Worm (Caenorhabditis elegans): Measurements from ENCODE around the gene glc-1.

Gene glc-1

ce11 chrV:16244078-16244477 is 24.6 kb downstream of the glc-1 start, which contains the start of gene srh-104:
Gene srh-104 (minus strand): TSS chrV:16244178.
- no peak for TF ChIP-seq ets-5 (GFP tag; IDR thresholded peaks at IDR 0.05)
- TF ChIP-seq aha-1 (tag; optimal IDR thresholded peaks at IDR 0.05) = no peak
- TF ChIP-seq dsc-1 (tag; optimal IDR thresholded peaks at IDR 0.05) = no peak
- TF ChIP-seq F16B12.6 (tag; optimal IDR thresholded peaks at IDR 0.05) = no peak
- no peak for TF ChIP-seq nhr-85 (tag)
- TF ChIP-seq ama-1 (optimal IDR thresholded peaks at IDR 0.05) = no peak
- no peak for TF ChIP-seq alr-1 (tag; optimal IDR thresholded peaks at IDR 0.05; ENCODE audit: borderline replicate concordance)
- no peak for TF ChIP-seq pax-3 (tag; optimal IDR thresholded peaks at IDR 0.05)
- no peak for TF ChIP-seq nhr-84 (tag; optimal IDR thresholded peaks at IDR 0.05)
- no peak for TF ChIP-seq tbx-2 (tag; optimal IDR thresholded peaks at IDR 0.05)
- no peak for TF ChIP-seq unc-98 (GFP tag; IDR thresholded peaks at IDR 0.05)
- no peak for TF ChIP-seq sup-37 (GFP tag; optimal IDR thresholded peaks at IDR 0.05)
- no peak for TF ChIP-seq fos-1 (tag; optimal IDR thresholded peaks at IDR 0.05)
- no peak for TF ChIP-seq xbp-1 (tag; optimal IDR thresholded peaks at IDR 0.05)

- TF ChIP-seq alr-1 (tag; optimal IDR thresholded peaks at IDR 0.05; ENCODE audit: borderline replicate concordance) = no peak
- no peak for TF ChIP-seq mep-1 (tag; optimal IDR thresholded peaks at IDR 0.05)
Observed at ce11 chrV:16246579-16246978, 27.1 kb downstream of the glc-1 start, which contains the start of gene srh-95. Gene srh-95 (plus strand): TSS chrV:16246879.

ce11 chrV:16249105-16249504 is 29.7 kb downstream of the glc-1 start:
- TF ChIP-seq mef-2 (tag; optimal IDR thresholded peaks at IDR 0.05) (no peak), unc-30 (tag; optimal IDR thresholded peaks at IDR 0.05) (no peak), dpl-1 (GFP tag; optimal IDR thresholded peaks at IDR 0.05) (no peak), blmp-1 (tag; optimal IDR thresholded peaks at IDR 0.05) (no peak), swsn-7 (tag; optimal IDR thresholded peaks at IDR 0.05) (no peak), nhr-20 (tag; optimal IDR thresholded peaks at IDR 0.05) (no peak)

- TF ChIP-seq snpc-4 (tag; optimal IDR thresholded peaks at IDR 0.05) (no peak), nhr-20 (tag; optimal IDR thresholded peaks at IDR 0.05) (no peak), C04F5.9 (tag; optimal IDR thresholded peaks at IDR 0.05) (no peak), lin-13 (GFP tag; optimal IDR thresholded peaks at IDR 0.05) (no peak), rnt-1 (tag; optimal IDR thresholded peaks at IDR 0.05) (no peak)
Observed at ce11 chrV:16253687-16254086, 34.3 kb downstream of the glc-1 start, which contains the start of gene gcy-20. Gene gcy-20 (minus strand): TSS chrV:16253787.

ce11 chrV:16256395-16256794 is 37.0 kb downstream of the glc-1 start, which contains the start of gene bgnt-1.3:
Gene bgnt-1.3 (minus strand): TSS chrV:16256495.
- TF ChIP-seq irx-1 (tag; optimal IDR thresholded peaks at IDR 0.05) = no peak
- no peak for TF ChIP-seq unc-86 (tag; optimal IDR thresholded peaks at IDR 0.05)
- no peak for TF ChIP-seq sup-37 (GFP tag; optimal IDR thresholded peaks at IDR 0.05)
- no peak for TF ChIP-seq alr-1 (tag; optimal IDR thresholded peaks at IDR 0.05; ENCODE audit: borderline replicate concordance)
- TF ChIP-seq blmp-1 (tag; optimal IDR thresholded peaks at IDR 0.05) = no peak
- no peak for TF ChIP-seq unc-98 (GFP tag; IDR thresholded peaks at IDR 0.05)
- no peak for TF ChIP-seq zip-4 (GFP tag; optimal IDR thresholded peaks at IDR 0.05)
- no peak for TF ChIP-seq aha-1 (tag; optimal IDR thresholded peaks at IDR 0.05)
- TF ChIP-seq lir-3 (tag; optimal IDR thresholded peaks at IDR 0.05; ENCODE audit: poor library complexity) = no peak
- no peak for TF ChIP-seq nhr-90 (tag; optimal IDR thresholded peaks at IDR 0.05; ENCODE audit: poor library complexity)
- TF ChIP-seq jun-1 (tag; optimal IDR thresholded peaks at IDR 0.05) = no peak
- TF ChIP-seq ces-1 (GFP tag; optimal IDR thresholded peaks at IDR 0.05) = no peak
- no peak for TF ChIP-seq hlh-17 (GFP tag; optimal IDR thresholded peaks at IDR 0.05; ENCODE audit: borderline replicate concordance)
- TF ChIP-seq elt-3 (tag; optimal IDR thresholded peaks at IDR 0.05) = no peak
- no peak for TF ChIP-seq nhr-12 (tag; optimal IDR thresholded peaks at IDR 0.05)
- no peak for TF ChIP-seq snpc-4 (tag; optimal IDR thresholded peaks at IDR 0.05)
